Worm (Caenorhabditis elegans) whole organism, mixed stage, embryonic: ENCODE data around the gene nhr-285.
"Not testable (repeated sequence)": the region's sequence is repeated elsewhere in the genome, so short reads cannot be mapped to it uniquely, and the experiment has no call there.

Source experiments
- ceh-39 ChIP-seq: fragments of 150-350 bp; optimal IDR thresholded peaks from 2 replicates; lab custom pipeline; 2014; ENCODE audit warnings: missing biosample characterization, missing genetic modification characterization
- ceh-83 ChIP-seq: fragments of 200-800 bp; sonication (Bioruptor generic); optimal IDR thresholded peaks from 2 replicates; lab custom pipeline; 2018; ENCODE audit warnings: mild to moderate bottlenecking, missing genetic modification characterization, missing compliant biosample characterization
- cnd-1 ChIP-seq: fragments of 200-800 bp; sonication (Bioruptor generic); optimal IDR thresholded peaks from 2 replicates; lab custom pipeline; 2018; ENCODE audit warnings: mild to moderate bottlenecking, missing genetic modification characterization, missing compliant biosample characterization
- lin-13 ChIP-seq: fragments of 150-350 bp; optimal IDR thresholded peaks from 2 replicates; lab custom pipeline; 2014; ENCODE audit warnings: missing biosample characterization, missing genetic modification characterization
- nhr-12 ChIP-seq: fragments of 150-350 bp; optimal IDR thresholded peaks from 2 replicates; lab custom pipeline; 2014; ENCODE audit warnings: missing biosample characterization, missing genetic modification characterization
- nhr-237 ChIP-seq: fragments of 150-350 bp; optimal IDR thresholded peaks from 2 replicates; lab custom pipeline; 2014; ENCODE audit warnings: missing biosample characterization, missing genetic modification characterization
- nhr-28 ChIP-seq: fragments of 150-350 bp; optimal IDR thresholded peaks from 2 replicates; lab custom pipeline; 2014; ENCODE audit warnings: missing biosample characterization, missing genetic modification characterization
- nhr-76 ChIP-seq: sonication (generic microtip); optimal IDR thresholded peaks from 2 replicates; lab custom pipeline; 2017; ENCODE audit warnings: missing biosample characterization, missing genetic modification characterization
- unc-39 ChIP-seq: fragments of 150-350 bp; optimal IDR thresholded peaks from 2 replicates; lab custom pipeline; 2014; ENCODE audit warnings: missing biosample characterization, missing genetic modification characterization
- unc-62 ChIP-seq: fragments of 150-350 bp; optimal IDR thresholded peaks from 2 replicates; lab custom pipeline; 2014; ENCODE audit warnings: missing biosample characterization, missing genetic modification reagents, missing genetic modification characterization
- zip-8 ChIP-seq: fragments of 150-350 bp; optimal IDR thresholded peaks from 2 replicates; lab custom pipeline; 2014; ENCODE audit warnings: missing biosample characterization, missing genetic modification characterization

DNA sequence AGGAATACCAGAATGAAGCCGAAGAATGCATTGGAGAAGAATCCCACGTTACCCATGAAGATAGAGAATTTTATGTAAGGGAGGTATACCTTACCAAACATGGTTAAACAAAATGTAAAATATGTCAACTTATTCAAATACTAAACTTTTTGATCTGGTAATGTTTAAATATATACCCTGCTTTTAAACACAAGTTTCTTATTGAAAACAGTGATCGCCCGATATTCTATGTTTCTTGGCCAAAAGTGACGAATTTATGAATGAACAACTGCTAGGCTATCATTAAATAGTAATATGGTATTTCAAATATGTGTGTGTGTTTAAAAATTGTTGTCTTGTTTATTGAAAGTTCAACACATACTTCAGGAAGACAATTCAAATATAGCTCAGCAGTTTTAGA is 30.7 kb downstream of the nhr-285 start, which contains the start of gene T23D5.8:
- TF ChIP-seq unc-62 (GFP tag; lab: Kevin White, UChicago); ceh-39 (tag; lab: Kevin White, UChicago); lin-13 (tag; lab: Kevin White, UChicago); cnd-1 (tag; lab: Kevin White, UChicago); nhr-12 (tag; lab: Kevin White, UChicago); nhr-76 (tag; lab: Kevin White, UChicago); ceh-83 (GFP tag; lab: Kevin White, UChicago); nhr-237 (tag; lab: Kevin White, UChicago); unc-39; zip-8 (tag; lab: Kevin White, UChicago); nhr-28 (tag; lab: Kevin White, UChicago): not testable (repeated sequence)
